Fruit fly (Drosophila melanogaster): ENCODE results near the gene CG34164.

- TF ChIP-seq bab1 (GFP tag; optimal IDR thresholded peaks at IDR 0.05) = no peak
- TF ChIP-seq CG7045 (GFP tag; optimal IDR thresholded peaks at IDR 0.05) = no peak
- no peak for TF ChIP-seq CG7101 (tag; optimal IDR thresholded peaks at IDR 0.05)
These were observed 23.8 kb downstream of the CG34164 start for dm6 chr2L:12079827-12080381.
